Fruit fly (Drosophila melanogaster) whole organism, embryonic: ENCODE measurements around the gene Drsl2.

Experiments used
- Ada2b ChIP-seq: fragments of 200-800 bp; sonication (Bioruptor generic); IDR thresholded peaks from 2 replicates; pipeline ENCODE4 v1.3.6; 2022; ENCODE audit warnings: missing biosample characterization, missing genetic modification characterization
- Awh ChIP-seq: fragments of 200-800 bp; sonication (Bioruptor generic); IDR thresholded peaks from 2 replicates; pipeline ENCODE4, ENCODE4 v1.3.6; 2022; ENCODE audit warnings: missing biosample characterization, missing genetic modification characterization
- Bgb ChIP-seq: fragments of 200-800 bp; sonication (Bioruptor generic); IDR thresholded peaks from 2 replicates; pipeline ENCODE4 v1.3.6; 2022; ENCODE audit warnings: missing biosample characterization, missing genetic modification characterization; ENCODE audit not compliant: partially characterized antibody
- CG10366 ChIP-seq: fragments of 200-800 bp; sonication (Bioruptor generic); IDR thresholded peaks from 2 replicates; pipeline ENCODE4 v1.3.6; 2022; ENCODE audit warnings: missing biosample characterization, missing genetic modification characterization
- CG11085 ChIP-seq: fragments of 200-800 bp; sonication (Bioruptor generic); IDR thresholded peaks from 2 replicates; pipeline ENCODE4 v1.3.6; 2022; ENCODE audit warnings: missing biosample characterization, missing genetic modification characterization
- CG12104 ChIP-seq: fragments of 200-800 bp; sonication (Bioruptor generic); optimal IDR thresholded peaks from 3 replicates; lab custom pipeline; 2016; ENCODE audit warnings: missing biosample characterization, missing genetic modification characterization
- CG13624 ChIP-seq: fragments of 200-800 bp; sonication (Bioruptor generic); optimal IDR thresholded peaks from 2 replicates; lab custom pipeline; 2016; ENCODE audit warnings: missing biosample characterization, missing genetic modification characterization
- CG15601 ChIP-seq: fragments of 200-800 bp; sonication (Bioruptor generic); optimal IDR thresholded peaks from 3 replicates; lab custom pipeline; 2019; ENCODE audit warnings: missing biosample characterization, mild to moderate bottlenecking, missing genetic modification characterization, moderate library complexity
- CG16813 ChIP-seq: fragments of 200-800 bp; sonication (Bioruptor generic); IDR thresholded peaks from 3 replicates; pipeline ENCODE4 v1.3.6; 2022; ENCODE audit warnings: missing biosample characterization, missing genetic modification characterization; ENCODE audit not compliant: partially characterized antibody
- CG17802 ChIP-seq: fragments of 200-800 bp; sonication (Bioruptor generic); optimal IDR thresholded peaks from 2 replicates; lab custom pipeline; 2018; ENCODE audit warnings: missing biosample characterization, mild to moderate bottlenecking, missing genetic modification characterization, moderate library complexity
- CG31441 ChIP-seq: fragments of 200-800 bp; sonication (Bioruptor generic); IDR thresholded peaks from 2 replicates; pipeline ENCODE4 v1.3.6; 2022; ENCODE audit warnings: missing biosample characterization, missing genetic modification characterization
- CG3163 ChIP-seq: fragments of 200-800 bp; sonication (Bioruptor generic); optimal IDR thresholded peaks from 3 replicates; lab custom pipeline; 2016; ENCODE audit warnings: missing biosample characterization, missing genetic modification characterization
- CG34422 ChIP-seq: fragments of 200-800 bp; sonication (Bioruptor generic); IDR thresholded peaks from 3 replicates; pipeline ENCODE4 v1.3.6; 2022; ENCODE audit warnings: missing biosample characterization, missing genetic modification characterization
- CG3726 ChIP-seq: fragments of 200-800 bp; sonication (Bioruptor generic); IDR thresholded peaks from 3 replicates; pipeline ENCODE4, ENCODE4 v1.3.6; 2022; ENCODE audit warnings: missing biosample characterization, missing genetic modification characterization
- CG6272 ChIP-seq: fragments of 200-800 bp; sonication (Bioruptor generic); IDR thresholded peaks from 2 replicates; pipeline ENCODE4 v1.3.6; 2022; ENCODE audit warnings: missing biosample characterization, missing genetic modification characterization
- CG7745 ChIP-seq: fragments of 200-800 bp; sonication (Bioruptor generic); optimal IDR thresholded peaks from 2 replicates; lab custom pipeline; 2018; ENCODE audit warnings: missing biosample characterization, mild to moderate bottlenecking, missing genetic modification characterization, moderate library complexity
- CG9215 ChIP-seq: fragments of 200-800 bp; sonication (Bioruptor generic); IDR thresholded peaks from 2 replicates; pipeline ENCODE4 v1.3.6; 2022; ENCODE audit warnings: missing biosample characterization, missing genetic modification characterization
- CG9727 ChIP-seq: fragments of 200-800 bp; sonication (Bioruptor generic); optimal IDR thresholded peaks from 3 replicates; lab custom pipeline; 2017; ENCODE audit warnings: missing biosample characterization, mild to moderate bottlenecking, missing genetic modification characterization
- Dll ChIP-seq: fragments of 200-800 bp; sonication (Bioruptor generic); IDR thresholded peaks from 4 replicates; pipeline ENCODE4 v1.3.6; 2022; ENCODE audit warnings: missing biosample characterization, missing genetic modification characterization; ENCODE audit not compliant: partially characterized antibody
- H15 ChIP-seq: fragments of 200-800 bp; sonication (Bioruptor generic); IDR thresholded peaks from 3 replicates; pipeline ENCODE4 v1.3.6; 2022; ENCODE audit warnings: missing biosample characterization, missing genetic modification characterization
- H2.0 ChIP-seq: fragments of 200-800 bp; sonication (Bioruptor generic); IDR thresholded peaks from 2 replicates; pipeline ENCODE4 v1.3.6; 2022; ENCODE audit warnings: missing biosample characterization, missing genetic modification characterization
- HHEX ChIP-seq: fragments of 200-800 bp; sonication (Bioruptor generic); optimal IDR thresholded peaks from 3 replicates; lab custom pipeline; 2017; ENCODE audit warnings: missing biosample characterization, mild to moderate bottlenecking, missing genetic modification characterization, missing genetic modification reagents
- HLH3B ChIP-seq: fragments of 200-800 bp; sonication (Bioruptor generic); IDR thresholded peaks from 2 replicates; pipeline ENCODE4 v1.3.6; 2022; ENCODE audit warnings: missing biosample characterization, missing genetic modification characterization
- HLHmδ ChIP-seq: fragments of 200-800 bp; sonication (Bioruptor generic); optimal IDR thresholded peaks from 2 replicates; lab custom pipeline; 2018; ENCODE audit warnings: missing biosample characterization, mild to moderate bottlenecking, missing genetic modification characterization, moderate library complexity
- Hr39 ChIP-seq: fragments of >200 bp; optimal IDR thresholded peaks from 2 replicates; lab custom pipeline; 2017
- Lpt ChIP-seq: fragments of >200 bp; optimal IDR thresholded peaks from 2 replicates; lab custom pipeline; 2018; ENCODE audit warnings: missing biosample characterization, missing genetic modification characterization
- Mes4 ChIP-seq: fragments of 200-800 bp; sonication (Bioruptor generic); optimal IDR thresholded peaks from 2 replicates; lab custom pipeline; 2016; ENCODE audit warnings: missing biosample characterization, missing genetic modification characterization
- Mrtf ChIP-seq: fragments of 200-800 bp; sonication (Bioruptor generic); IDR thresholded peaks from 3 replicates; pipeline ENCODE4 v1.3.6; 2022; ENCODE audit warnings: missing biosample characterization, missing genetic modification characterization
- NK7.1 ChIP-seq: fragments of 200-800 bp; sonication (Bioruptor generic); optimal IDR thresholded peaks from 3 replicates; lab custom pipeline; 2016; ENCODE audit warnings: missing biosample characterization, missing genetic modification characterization
- NfI ChIP-seq: fragments of 200-800 bp; sonication (Bioruptor generic); optimal IDR thresholded peaks from 3 replicates; lab custom pipeline; 2018; ENCODE audit warnings: missing biosample characterization, mild to moderate bottlenecking, missing genetic modification characterization, moderate library complexity
- Oli ChIP-seq: fragments of 200-800 bp; sonication (Bioruptor generic); optimal IDR thresholded peaks from 2 replicates; lab custom pipeline; 2018; ENCODE audit warnings: missing biosample characterization, mild to moderate bottlenecking, missing genetic modification characterization, moderate library complexity
- Opbp ChIP-seq: fragments of 200-800 bp; sonication (Bioruptor generic); IDR thresholded peaks from 3 replicates; pipeline ENCODE4 v1.3.6; 2022; ENCODE audit warnings: missing biosample characterization, missing genetic modification characterization; ENCODE audit not compliant: partially characterized antibody
- Sin3A ChIP-seq: fragments of >200 bp; optimal IDR thresholded peaks from 2 replicates; lab custom pipeline; 2018
- Spps ChIP-seq: fragments of 200-800 bp; sonication (Bioruptor generic); optimal IDR thresholded peaks from 2 replicates; lab custom pipeline; 2018; ENCODE audit warnings: missing biosample characterization, mild to moderate bottlenecking, missing genetic modification characterization
- Stat92E ChIP-seq, 3 experiments: fragments of >200 bp in 2 of 3; fragments of 200-800 bp in 1 of 3; sonication (Bioruptor generic) in 1 of 3; optimal IDR thresholded peaks; 2 replicates each; lab custom pipeline; 2017 to 2019; ENCODE audit warnings: missing biosample characterization in 3 of 3, missing genetic modification characterization in 3 of 3, mild to moderate bottlenecking in 1 of 3, moderate library complexity in 1 of 3
- TFAM ChIP-seq: fragments of 200-800 bp; sonication (Bioruptor generic); optimal IDR thresholded peaks from 2 replicates; lab custom pipeline; 2017; ENCODE audit warnings: missing biosample characterization, missing genetic modification characterization, inconsistent platforms
- bab2 ChIP-seq: fragments of 200-800 bp; sonication (Bioruptor generic); optimal IDR thresholded peaks from 2 replicates; lab custom pipeline; 2016; ENCODE audit warnings: missing biosample characterization, missing genetic modification characterization
- da ChIP-seq: fragments of 200-800 bp; sonication (Bioruptor generic); optimal IDR thresholded peaks from 2 replicates; lab custom pipeline; 2016; ENCODE audit warnings: missing biosample characterization, missing genetic modification characterization
- fd96Cb ChIP-seq: fragments of 200-800 bp; sonication (Bioruptor generic); optimal IDR thresholded peaks from 2 replicates; lab custom pipeline; 2018; ENCODE audit warnings: missing biosample characterization, mild to moderate bottlenecking, missing genetic modification characterization, moderate library complexity
- gcm ChIP-seq: fragments of 200-800 bp; sonication (Bioruptor generic); optimal IDR thresholded peaks from 2 replicates; lab custom pipeline; 2019; ENCODE audit warnings: missing biosample characterization, mild to moderate bottlenecking, missing genetic modification characterization, moderate library complexity
- gt ChIP-seq: fragments of 200-800 bp; sonication (Bioruptor generic); IDR thresholded peaks from 2 replicates; pipeline ENCODE4 v1.3.6; 2022; ENCODE audit warnings: missing biosample characterization, missing genetic modification characterization
- insv ChIP-seq, 2 experiments: fragments of 200-800 bp; sonication (Bioruptor generic); optimal IDR thresholded peaks; 3 replicates each; lab custom pipeline; 2016 to 2018; ENCODE audit warnings: missing biosample characterization in 2 of 2, missing genetic modification characterization in 2 of 2
- lbe ChIP-seq: fragments of 200-800 bp; sonication (Bioruptor generic); optimal IDR thresholded peaks from 2 replicates; lab custom pipeline; 2016; ENCODE audit warnings: missing biosample characterization, mild to moderate bottlenecking, missing genetic modification characterization
- scrt ChIP-seq: fragments of 200-800 bp; sonication (Bioruptor generic); optimal IDR thresholded peaks from 2 replicates; lab custom pipeline; 2018; ENCODE audit warnings: missing biosample characterization, mild to moderate bottlenecking, missing genetic modification characterization, moderate library complexity
- sd ChIP-seq: fragments of 200-800 bp; sonication (Bioruptor generic); optimal IDR thresholded peaks from 3 replicates; lab custom pipeline; 2018; ENCODE audit warnings: missing biosample characterization, mild to moderate bottlenecking, missing genetic modification characterization, moderate library complexity
- shn ChIP-seq: fragments of 200-800 bp; sonication (Bioruptor generic); optimal IDR thresholded peaks from 3 replicates; lab custom pipeline; 2016; ENCODE audit warnings: missing biosample characterization, missing genetic modification characterization
- slp2 ChIP-seq: fragments of 200-800 bp; sonication (Bioruptor generic); optimal IDR thresholded peaks from 2 replicates; lab custom pipeline; 2016; ENCODE audit warnings: missing biosample characterization, missing genetic modification characterization
- sqz ChIP-seq: fragments of 200-800 bp; sonication (Bioruptor generic); optimal IDR thresholded peaks from 3 replicates; lab custom pipeline; 2018; ENCODE audit warnings: missing biosample characterization, mild to moderate bottlenecking, missing genetic modification characterization
- trem ChIP-seq: fragments of 200-800 bp; optimal IDR thresholded peaks from 3 replicates; lab custom pipeline; 2019; ENCODE audit warnings: missing biosample characterization, mild to moderate bottlenecking, missing genetic modification characterization, moderate library complexity
- vfl ChIP-seq: fragments of 200-800 bp; sonication (Bioruptor generic); optimal IDR thresholded peaks from 2 replicates; lab custom pipeline; 2016; ENCODE audit warnings: missing biosample characterization, missing genetic modification characterization
- zfh1 ChIP-seq: fragments of 200-800 bp; sonication (Bioruptor generic); IDR thresholded peaks from 3 replicates; pipeline ENCODE4 v1.3.6; 2022; ENCODE audit warnings: missing biosample characterization, missing genetic modification characterization
- zfh2 ChIP-seq: fragments of 200-800 bp; sonication (Bioruptor generic); optimal IDR thresholded peaks from 2 replicates; lab custom pipeline; 2016; ENCODE audit warnings: missing biosample characterization, missing genetic modification characterization

Gene Drsl2

DNA sequence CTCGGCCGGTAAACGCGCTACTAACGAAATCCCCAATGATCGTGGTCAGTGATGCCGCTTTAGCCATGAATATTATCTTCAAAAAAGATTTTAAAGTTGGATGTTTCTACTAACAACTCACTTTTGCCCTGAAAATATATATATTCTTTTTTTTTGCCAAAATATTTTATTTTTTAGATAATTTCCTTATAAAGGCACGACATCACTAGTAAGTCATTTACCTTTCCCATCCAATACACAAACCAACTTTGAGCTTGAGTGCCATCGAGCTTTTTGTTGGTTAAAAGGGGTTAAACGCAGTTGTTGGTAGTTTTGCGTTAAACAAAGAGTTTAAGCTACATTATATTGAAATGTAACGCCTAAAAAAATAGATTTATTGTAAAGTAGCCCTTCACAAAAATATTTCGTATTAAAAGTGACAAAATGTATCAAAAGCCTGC lies 11.0 kb upstream of the Drsl2 start, which contains the start of gene CG14968 (continued):
- TF ChIP-seq NfI (GFP tag; lab: Kevin White, UChicago) = peak; percentile 94
- peak; percentile 76 for TF ChIP-seq sd (tag; lab: Kevin White, UChicago)
- peak; percentile 70 for TF ChIP-seq sqz (GFP tag; lab: Kevin White, UChicago)
- peak; percentile 69 for TF ChIP-seq NK7.1 (GFP tag; lab: Kevin White, UChicago)
- no peak for TF ChIP-seq Opbp (GFP tag; lab: Robert Waterston, UW)
- TF ChIP-seq zfh1 (GFP tag; lab: Robert Waterston, UW) = peak; percentile 98
- TF ChIP-seq slp2 (GFP tag; lab: Kevin White, UChicago) = peak; percentile 70
- TF ChIP-seq scrt (GFP tag; lab: Kevin White, UChicago) = peak; percentile 90
- no peak for TF ChIP-seq Sin3A (lab: Kevin White, UChicago)
- peak; percentile 83 for TF ChIP-seq Spps
- TF ChIP-seq CG6272 (GFP tag; lab: Robert Waterston, UW) = peak; percentile 91
- TF ChIP-seq H2.0 (GFP tag; lab: Robert Waterston, UW) = peak; percentile 96
- no peak for TF ChIP-seq CG7745 (tag; lab: Kevin White, UChicago)
- peak; percentile 97 for TF ChIP-seq CG10366 (GFP tag; lab: Robert Waterston, UW)
- peak; percentile 94 for TF ChIP-seq Mrtf
- no peak for TF ChIP-seq Bgb (GFP tag; lab: Robert Waterston, UW)
- peak; percentile 95 for TF ChIP-seq CG12104 (GFP tag; lab: Kevin White, UChicago)
- peak; percentile 89 for TF ChIP-seq CG15601 (tag; lab: Kevin White, UChicago)
- TF ChIP-seq Oli (tag; lab: Kevin White, UChicago) = peak; percentile 93
- peak; percentile 94 for TF ChIP-seq fd96Cb (tag; lab: Kevin White, UChicago)
- TF ChIP-seq bab2 = peak; percentile 87
- TF ChIP-seq CG9727 (GFP tag; lab: Kevin White, UChicago) = peak; percentile 85
- peak; percentile 93 for TF ChIP-seq CG31441 (GFP tag; lab: Robert Waterston, UW)
- TF ChIP-seq trem = peak; percentile 50
- TF ChIP-seq CG13624 (GFP tag; lab: Kevin White, UChicago) = peak; percentile 79
- TF ChIP-seq vfl (GFP tag; lab: Kevin White, UChicago) = peak; percentile 74
- TF ChIP-seq HLHmδ (GFP tag; lab: Kevin White, UChicago) = no peak
- peak; percentile 95 for TF ChIP-seq Ada2b
- TF ChIP-seq CG3163 (GFP tag; lab: Kevin White, UChicago) = no peak
- no peak for TF ChIP-seq Mes4 (GFP tag; lab: Kevin White, UChicago)
- TF ChIP-seq gcm (GFP tag; lab: Kevin White, UChicago) = peak; percentile 79
- TF ChIP-seq CG9215 (GFP tag; lab: Robert Waterston, UW) = peak; percentile 84
- no peak for TF ChIP-seq CG16813 (GFP tag; lab: Robert Waterston, UW)
- TF ChIP-seq HLH3B (GFP tag; lab: Robert Waterston, UW) = peak; percentile 96
- peak; percentile 96 for TF ChIP-seq Awh (GFP tag; lab: Robert Waterston, UW)
- peak; percentile 82 for TF ChIP-seq gt (GFP tag; lab: Robert Waterston, UW)
- TF ChIP-seq CG3726 (GFP tag; lab: Robert Waterston, UW) = peak; percentile 87
- peak; percentile 93 for TF ChIP-seq H15 (GFP tag; lab: Robert Waterston, UW)
- no peak for TF ChIP-seq Stat92E (GFP tag; optimal IDR thresholded peaks at IDR 0.05; lab: Kevin White, UChicago)
- no peak for TF ChIP-seq Lpt (GFP tag; lab: Kevin White, UChicago)
- TF ChIP-seq TFAM = peak; percentile 74
- peak; percentile 75 for TF ChIP-seq zfh2 (GFP tag; lab: Kevin White, UChicago)
- TF ChIP-seq CG11085 (GFP tag; lab: Robert Waterston, UW) = peak; percentile 90
- no peak for TF ChIP-seq da (GFP tag; lab: Kevin White, UChicago)
- peak; percentile 96 for TF ChIP-seq lbe (GFP tag; lab: Kevin White, UChicago)
- TF ChIP-seq CG17802 (tag; lab: Kevin White, UChicago) = peak; percentile 74
- TF ChIP-seq insv (GFP tag; optimal IDR thresholded peaks at IDR 0.05; lab: Kevin White, UChicago) = peak in 1 of 2 experiments; percentile 33
- TF ChIP-seq Dll = no peak
- TF ChIP-seq shn (GFP tag; lab: Kevin White, UChicago) = peak; percentile 48
- TF ChIP-seq CG34422 (GFP tag; lab: Robert Waterston, UW) = peak; percentile 97
- TF ChIP-seq Hr39 (lab: Kevin White, UChicago) = no peak
- peak; percentile 94 for TF ChIP-seq HHEX
